Fruit fly (Drosophila melanogaster): Measurements from ENCODE around the gene Taf9.

Gene Taf9

DNA sequence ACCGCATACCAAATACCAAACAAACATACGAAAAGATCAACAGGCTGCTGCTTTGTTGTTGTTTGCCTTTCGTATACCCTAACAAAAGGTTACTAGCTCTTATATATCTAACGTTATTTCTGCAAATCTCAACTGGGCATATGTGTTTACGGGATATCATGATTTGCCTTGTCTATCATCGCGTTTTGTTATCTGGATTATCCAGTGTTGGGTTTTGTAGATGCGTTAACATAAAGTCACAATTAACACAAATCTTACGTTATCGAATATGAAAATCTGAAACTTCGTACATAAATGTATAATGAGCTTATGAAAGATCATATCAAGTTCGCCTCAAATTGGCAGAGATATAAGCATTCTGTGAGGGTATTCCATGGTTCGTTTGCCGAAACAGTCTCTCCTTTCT, 11.7 kb upstream of the Taf9 start (continued):
- TF ChIP-seq kay (GFP tag; optimal IDR thresholded peaks at IDR 0.05) (no peak), CG11504 (tag; optimal IDR thresholded peaks at IDR 0.05) (peak; percentile 23), Nf-YC (tag; optimal IDR thresholded peaks at IDR 0.05) (no peak), Lhr (GFP tag; optimal IDR thresholded peaks at IDR 0.05) (no peak), CG33557 (GFP tag; optimal IDR thresholded peaks at IDR 0.05) (peak; percentile 58), sob (GFP tag; IDR thresholded peaks at IDR 0.05) (no peak), gt (GFP tag; IDR thresholded peaks at IDR 0.05) (no peak), sug (tag; optimal IDR thresholded peaks at IDR 0.05) (no peak), CG5180 (GFP tag; optimal IDR thresholded peaks at IDR 0.05) (no peak), cwo (GFP tag; optimal IDR thresholded peaks at IDR 0.05) (no peak), CG15011 (GFP tag; optimal IDR thresholded peaks at IDR 0.05) (peak; percentile 33), ab (GFP tag; optimal IDR thresholded peaks at IDR 0.05) (peak; percentile 28), lola (GFP tag; optimal IDR thresholded peaks at IDR 0.05) (peak in 1 of 3 experiments; percentile 75), CG17361 (GFP tag; IDR thresholded peaks at IDR 0.05) (0 out of 3 replicates have a peak, but pooled peaks have one; percentile 14), exex (tag; optimal IDR thresholded peaks at IDR 0.05) (no peak), Bgb (GFP tag; IDR thresholded peaks at IDR 0.05; ENCODE audit: partially characterized antibody) (no peak), crc (GFP tag; optimal IDR thresholded peaks at IDR 0.05) (no peak), esg (GFP tag; conservative IDR thresholded peaks at IDR 0.05) (no peak), Ravus (GFP tag; IDR thresholded peaks at IDR 0.05) (no peak), Fer3 (tag; optimal IDR thresholded peaks at IDR 0.05) (no peak), CG2120 (GFP tag; optimal IDR thresholded peaks at IDR 0.05) (peak; percentile 13), chinmo (GFP tag; IDR thresholded peaks at IDR 0.05; ENCODE audit: partially characterized antibody) (no peak), disco-r (GFP tag; optimal IDR thresholded peaks at IDR 0.05) (no peak), CG6813 (GFP tag; optimal IDR thresholded peaks at IDR 0.05) (peak; percentile 35), pita (GFP tag; optimal IDR thresholded peaks at IDR 0.05) (no peak), C15 (GFP tag; IDR thresholded peaks at IDR 0.05) (no peak), gro (GFP tag; optimal IDR thresholded peaks at IDR 0.05) (no peak), CG18619 (GFP tag; optimal IDR thresholded peaks at IDR 0.05) (no peak), chn (GFP tag; optimal IDR thresholded peaks at IDR 0.05) (no peak), CG14710 (tag; optimal IDR thresholded peaks at IDR 0.05) (peak; percentile 57), zf30C (GFP tag; optimal IDR thresholded peaks at IDR 0.05) (no peak), CG6854 (GFP tag; optimal IDR thresholded peaks at IDR 0.05) (no peak), CG12942 (GFP tag; optimal IDR thresholded peaks at IDR 0.05) (no peak), az2 (GFP tag; optimal IDR thresholded peaks at IDR 0.05) (no peak), p53 (GFP tag; optimal IDR thresholded peaks at IDR 0.05) (no peak), CG11723 (GFP tag; optimal IDR thresholded peaks at IDR 0.05) (no peak), CG11398 (GFP tag; optimal IDR thresholded peaks at IDR 0.05) (no peak), CG1529 (GFP tag; optimal IDR thresholded peaks at IDR 0.05) (no peak), Camta (GFP tag; optimal IDR thresholded peaks at IDR 0.05) (no peak), corto (GFP tag; optimal IDR thresholded peaks at IDR 0.05) (no peak), oc (tag; optimal IDR thresholded peaks at IDR 0.05) (no peak), grau (tag; optimal IDR thresholded peaks at IDR 0.05) (peak; percentile 34), CG31365 (tag; optimal IDR thresholded peaks at IDR 0.05) (no peak), ewg (GFP tag; optimal IDR thresholded peaks at IDR 0.05) (no peak), pho (GFP tag; optimal IDR thresholded peaks at IDR 0.05) (no peak), sima (GFP tag; optimal IDR thresholded peaks at IDR 0.05) (no peak), sisA (GFP tag; IDR thresholded peaks at IDR 0.05) (no peak), CG2712 (tag; optimal IDR thresholded peaks at IDR 0.05) (peak; percentile 45), ap (GFP tag; IDR thresholded peaks at IDR 0.05) (no peak), nau (GFP tag; optimal IDR thresholded peaks at IDR 0.05) (no peak), Nf-YA (GFP tag; IDR thresholded peaks at IDR 0.05) (no peak)

Data from whole organism, embryonic.